Worm (Caenorhabditis elegans): Measurements from ENCODE around the gene M60.6.

Gene M60.6

ce11 chrX:8236515-8236914, 15.7 kb downstream of the M60.6 start:
- TF ChIP-seq C34F6.9 (tag; optimal IDR thresholded peaks at IDR 0.05) (no peak), fos-1 (tag; optimal IDR thresholded peaks at IDR 0.05) (peak; percentile 2), sma-9 (GFP tag; optimal IDR thresholded peaks at IDR 0.05) (peak; percentile 39), sma-9 (tag; optimal IDR thresholded peaks at IDR 0.05) (no peak), nhr-129 (tag; optimal IDR thresholded peaks at IDR 0.05) (peak; percentile 61)

ce11 chrX:8235994-8236393, 16.3 kb downstream of the M60.6 start, which contains the start of gene M60.4:
M60.4 (minus strand) TSS chrX:8236314.
- TF ChIP-seq lin-39 (tag; optimal IDR thresholded peaks at IDR 0.05) (no peak), nhr-21 (tag; optimal IDR thresholded peaks at IDR 0.05) (no peak), sem-4 (tag; optimal IDR thresholded peaks at IDR 0.05) (no peak), ZK546.5 (tag; optimal IDR thresholded peaks at IDR 0.05) (no peak), ceh-82 (tag; optimal IDR thresholded peaks at IDR 0.05) (no peak), nhr-237 (tag; optimal IDR thresholded peaks at IDR 0.05) (no peak), Y55F3AM.14 (GFP tag; optimal IDR thresholded peaks at IDR 0.05) (no peak), aly-2 (tag; optimal IDR thresholded peaks at IDR 0.05) (no peak), F13H6.1 (tag; optimal IDR thresholded peaks at IDR 0.05) (peak; percentile 47), nhr-77 (tag; optimal IDR thresholded peaks at IDR 0.05) (no peak), sma-9 (GFP tag; optimal IDR thresholded peaks at IDR 0.05) (peak; percentile 79), sma-9 (tag; optimal IDR thresholded peaks at IDR 0.05) (no peak), zag-1 (tag; optimal IDR thresholded peaks at IDR 0.05) (no peak), alr-1 (tag; optimal IDR thresholded peaks at IDR 0.05) (no peak), elt-3 (tag; optimal IDR thresholded peaks at IDR 0.05) (no peak), snpc-4 (tag; optimal IDR thresholded peaks at IDR 0.05) (no peak), blmp-1 (tag; optimal IDR thresholded peaks at IDR 0.05; ENCODE audit: insufficient read depth) (peak; percentile 78), mab-5 (tag; optimal IDR thresholded peaks at IDR 0.05) (no peak), lsy-2 (tag; optimal IDR thresholded peaks at IDR 0.05) (peak in 1 of 2 experiments; percentile 47), unc-55 (GFP tag; optimal IDR thresholded peaks at IDR 0.05) (no peak), gmeb-1 (tag; optimal IDR thresholded peaks at IDR 0.05) (peak; percentile 56), mbf-1 (tag; optimal IDR thresholded peaks at IDR 0.05) (no peak), nhr-25 (tag; optimal IDR thresholded peaks at IDR 0.05) (peak; percentile 94), elt-1 (tag; optimal IDR thresholded peaks at IDR 0.05) (no peak), dmd-4 (tag; optimal IDR thresholded peaks at IDR 0.05) (no peak), R02D3.7 (tag; optimal IDR thresholded peaks at IDR 0.05) (no peak), nhr-129 (tag; optimal IDR thresholded peaks at IDR 0.05) (peak; percentile 91), nhr-6 (tag; optimal IDR thresholded peaks at IDR 0.05) (peak; percentile 74), lin-13 (GFP tag; optimal IDR thresholded peaks at IDR 0.05) (peak; percentile 58), lin-11 (tag; optimal IDR thresholded peaks at IDR 0.05) (no peak), ztf-1 (GFP tag; conservative IDR thresholded peaks at IDR 0.05) (no peak), unc-39 (tag; optimal IDR thresholded peaks at IDR 0.05) (no peak), crh-2 (tag; optimal IDR thresholded peaks at IDR 0.05) (peak; percentile 70), fos-1 (tag; optimal IDR thresholded peaks at IDR 0.05) (peak; percentile 7), skn-1 (tag; optimal IDR thresholded peaks at IDR 0.05) (no peak), sma-3 (GFP tag; optimal IDR thresholded peaks at IDR 0.05) (peak; percentile 80), ztf-4 (tag; optimal IDR thresholded peaks at IDR 0.05) (peak; percentile 82), nhr-10 (tag; optimal IDR thresholded peaks at IDR 0.05) (no peak), unc-62 (GFP tag; optimal IDR thresholded peaks at IDR 0.05) (no peak), ama-1 (optimal IDR thresholded peaks at IDR 0.05) (no peak), peb-1 (tag; optimal IDR thresholded peaks at IDR 0.05) (no peak), egl-27 (tag; optimal IDR thresholded peaks at IDR 0.05) (peak; percentile 10), nhr-23 (tag; optimal IDR thresholded peaks at IDR 0.05) (no peak), C34F6.9 (tag; optimal IDR thresholded peaks at IDR 0.05) (peak; percentile 35), ceh-16 (tag; optimal IDR thresholded peaks at IDR 0.05) (no peak), ztf-11 (tag; optimal IDR thresholded peaks at IDR 0.05) (no peak), mdl-1 (tag; optimal IDR thresholded peaks at IDR 0.05) (peak; percentile 44 to 48), nhr-11 (tag; optimal IDR thresholded peaks at IDR 0.05) (no peak), nhr-12 (tag; optimal IDR thresholded peaks at IDR 0.05) (no peak)

All from whole organism, L2 larva.